Worm (Caenorhabditis elegans): ENCODE measurements around the gene scvp-1.

- TF ChIP-seq ceh-36 (tag; optimal IDR thresholded peaks at IDR 0.05): no peak
- no peak for TF ChIP-seq hnd-1 (tag; optimal IDR thresholded peaks at IDR 0.05)
- TF ChIP-seq ama-1 (optimal IDR thresholded peaks at IDR 0.05): no peak
- TF ChIP-seq flt-1 (GFP tag; IDR thresholded peaks at IDR 0.05): no peak
- no peak for TF ChIP-seq B0310.2 (tag; optimal IDR thresholded peaks at IDR 0.05)
- no peak for TF ChIP-seq tbx-11 (GFP tag; IDR thresholded peaks at IDR 0.05)
- TF ChIP-seq tbx-37 (GFP tag; conservative IDR thresholded peaks at IDR 0.05): no peak
- no peak for TF ChIP-seq hmg-4 (GFP tag; optimal IDR thresholded peaks at IDR 0.05)
- TF ChIP-seq tra-4 (tag; optimal IDR thresholded peaks at IDR 0.05): no peak
- no peak for TF ChIP-seq sea-1 (GFP tag; conservative IDR thresholded peaks at IDR 0.05)
- TF ChIP-seq hmbx-1 (tag; optimal IDR thresholded peaks at IDR 0.05): no peak
- no peak for TF ChIP-seq ets-7 (tag; optimal IDR thresholded peaks at IDR 0.05)
Observed at ce11 chrV:10936681-10937080, 5.6 kb upstream of the scvp-1 start, which contains the start of gene F17C11.12.

Data from whole organism, early embryonic.